Worm (Caenorhabditis elegans) whole organism, L3 larva: Measurements from ENCODE around the gene C06G3.3.

Source experiments
- aly-2 ChIP-seq: fragments of 150-350 bp; optimal IDR thresholded peaks from 2 replicates; lab custom pipeline; 2014; ENCODE audit warnings: missing biosample characterization, missing genetic modification characterization
- ama-1 ChIP-seq: fragments of 150-350 bp; optimal IDR thresholded peaks from 2 replicates; lab custom pipeline; 2018
- elt-2 ChIP-seq: sonication (generic microtip); optimal IDR thresholded peaks from 2 replicates; lab custom pipeline; 2016; ENCODE audit warnings: missing genetic modification reagents, mild to moderate bottlenecking, missing genetic modification characterization, missing compliant biosample characterization
- jun-1 ChIP-seq: fragments of 150-350 bp; optimal IDR thresholded peaks from 2 replicates; lab custom pipeline; 2014; ENCODE audit warnings: missing biosample characterization, missing genetic modification reagents, missing genetic modification characterization
- mdl-1 ChIP-seq: fragments of 150-350 bp; optimal IDR thresholded peaks from 2 replicates; lab custom pipeline; 2014; ENCODE audit warnings: missing biosample characterization, missing genetic modification characterization
- nhr-23 ChIP-seq: fragments of 150-350 bp; optimal IDR thresholded peaks from 2 replicates; lab custom pipeline; 2014; ENCODE audit warnings: missing biosample characterization, missing genetic modification reagents, missing genetic modification characterization
- nhr-25 ChIP-seq: sonication (generic microtip); optimal IDR thresholded peaks from 2 replicates; lab custom pipeline; 2017; ENCODE audit warnings: missing biosample characterization, missing genetic modification characterization
- nhr-77 ChIP-seq: fragments of 150-350 bp; optimal IDR thresholded peaks from 2 replicates; lab custom pipeline; 2014; ENCODE audit warnings: missing biosample characterization, missing genetic modification characterization
- tbx-2 ChIP-seq: sonication (generic microtip); optimal IDR thresholded peaks from 2 replicates; lab custom pipeline; 2016; ENCODE audit warnings: mild to moderate bottlenecking, missing genetic modification characterization, missing compliant biosample characterization
- unc-62 ChIP-seq: fragments of 150-350 bp; sonication (generic microtip); optimal IDR thresholded peaks from 4 replicates; lab custom pipeline; 2014; ENCODE audit warnings: missing biosample characterization, missing genetic modification reagents, missing genetic modification characterization
- zag-1 ChIP-seq: fragments of 150-350 bp; optimal IDR thresholded peaks from 2 replicates; lab custom pipeline; 2014; ENCODE audit warnings: missing biosample characterization, missing genetic modification characterization

ce11 chrIV:7036790-7037189, 867 bp downstream of the C06G3.3 start, which contains the start of gene ufl-1:
- TF ChIP-seq elt-2 (tag; lab: Kevin White, UChicago): no peak
- no peak for TF ChIP-seq nhr-77
- no peak for TF ChIP-seq nhr-25 (tag; lab: Kevin White, UChicago)
- TF ChIP-seq unc-62 (GFP tag; lab: Kevin White, UChicago): no peak
- TF ChIP-seq jun-1 (tag; lab: Kevin White, UChicago): no peak
- no peak for TF ChIP-seq tbx-2
- TF ChIP-seq aly-2 (tag; lab: Kevin White, UChicago): no peak
- no peak for TF ChIP-seq mdl-1 (tag; lab: Kevin White, UChicago)
- no peak for TF ChIP-seq zag-1
- no peak for TF ChIP-seq ama-1 (lab: Kevin White, UChicago)
- no peak for TF ChIP-seq nhr-23 (tag; lab: Kevin White, UChicago)
